Fruit fly (Drosophila melanogaster): Measurements from ENCODE around the gene gogo.

The gogo gene

dm6 chr3L:20316956-20317589, 22.1 kb upstream of the gogo start, which contains the start of gene Spn77Ba:
Gene Spn77Ba (plus strand): TSS chr3L:20317190.
- TF ChIP-seq net (GFP tag; optimal IDR thresholded peaks at IDR 0.05) (peak; percentile 57), Hr38 (GFP tag; optimal IDR thresholded peaks at IDR 0.05) (no peak), Lpt (GFP tag; optimal IDR thresholded peaks at IDR 0.05) (peak; percentile 8), Met (GFP tag; optimal IDR thresholded peaks at IDR 0.05) (peak; percentile 13), CG3919 (GFP tag; optimal IDR thresholded peaks at IDR 0.05) (peak; percentile 58), Blimp-1 (GFP tag; optimal IDR thresholded peaks at IDR 0.05) (no peak), Eip75B (GFP tag; optimal IDR thresholded peaks at IDR 0.05) (peak; percentile 27), CG6808 (GFP tag; optimal IDR thresholded peaks at IDR 0.05) (peak; percentile 44), CG9139 (GFP tag; optimal IDR thresholded peaks at IDR 0.05) (peak; percentile 49), CG1621 (tag; optimal IDR thresholded peaks at IDR 0.05) (peak; percentile 53), achi (GFP tag; optimal IDR thresholded peaks at IDR 0.05) (peak; percentile 20), CG7368 (GFP tag; optimal IDR thresholded peaks at IDR 0.05) (peak; percentile 42), Eip78C (GFP tag) (peak; percentile 78), ss (GFP tag; optimal IDR thresholded peaks at IDR 0.05) (peak; percentile 62 to 71), CG6163 (GFP tag; IDR thresholded peaks at IDR 0.05) (peak; percentile 68; the same call in 2 of the 3 replicates), Sox102F (GFP tag; optimal IDR thresholded peaks at IDR 0.05) (peak; percentile 23), Ets96B (tag; optimal IDR thresholded peaks at IDR 0.05) (no peak), CG11902 (GFP tag; optimal IDR thresholded peaks at IDR 0.05) (no peak), Sox14 (GFP tag; optimal IDR thresholded peaks at IDR 0.05) (peak; percentile 42), CG6854 (GFP tag; optimal IDR thresholded peaks at IDR 0.05) (peak; percentile 58), topi (GFP tag; optimal IDR thresholded peaks at IDR 0.05) (no peak), CG8632 (GFP tag; optimal IDR thresholded peaks at IDR 0.05) (peak; percentile 11), svp (GFP tag) (peak; percentile 89), vri (GFP tag; optimal IDR thresholded peaks at IDR 0.05) (peak; percentile 77), dsx (GFP tag; optimal IDR thresholded peaks at IDR 0.05; ENCODE audit: poor library complexity, severe bottlenecking) (peak; percentile 57)

dm6 chr3L:20313469-20313868, 18.5 kb upstream of the gogo start, which contains the start of gene alphaSnap:
Gene alphaSnap (plus strand): TSS chr3L:20313632.
- TF ChIP-seq Sox102F (GFP tag; optimal IDR thresholded peaks at IDR 0.05) (no peak), Ets21C (GFP tag; optimal IDR thresholded peaks at IDR 0.05) (no peak), cyc (GFP tag; optimal IDR thresholded peaks at IDR 0.05) (peak; percentile 11), CG11902 (GFP tag; optimal IDR thresholded peaks at IDR 0.05) (no peak), topi (GFP tag; optimal IDR thresholded peaks at IDR 0.05) (peak; percentile 35), CG1621 (tag; optimal IDR thresholded peaks at IDR 0.05) (peak; percentile 26), dac (GFP tag; optimal IDR thresholded peaks at IDR 0.05) (no peak), CG31627 (GFP tag; optimal IDR thresholded peaks at IDR 0.05) (peak; percentile 29), CG8319 (GFP tag; optimal IDR thresholded peaks at IDR 0.05) (no peak), CG8119 (GFP tag; IDR thresholded peaks at IDR 0.05) (no peak), Eip93F (GFP tag; optimal IDR thresholded peaks at IDR 0.05) (no peak), fkh (GFP tag; optimal IDR thresholded peaks at IDR 0.05) (peak; percentile 56), Eip78C (GFP tag) (peak; percentile 83), Sox14 (GFP tag; optimal IDR thresholded peaks at IDR 0.05) (peak; percentile 46), Hr39 (GFP tag; optimal IDR thresholded peaks at IDR 0.05) (no peak), dsx (GFP tag; optimal IDR thresholded peaks at IDR 0.05; ENCODE audit: poor library complexity, severe bottlenecking) (peak; percentile 19), ss (GFP tag; optimal IDR thresholded peaks at IDR 0.05) (peak in 1 of 2 experiments; percentile 5), net (GFP tag; optimal IDR thresholded peaks at IDR 0.05) (no peak), vri (GFP tag; optimal IDR thresholded peaks at IDR 0.05) (no peak), CG11294 (GFP tag; IDR thresholded peaks at IDR 0.05) (no peak), CG3032 (tag; optimal IDR thresholded peaks at IDR 0.05) (peak; percentile 14), svp (GFP tag) (no peak), CG4318 (GFP tag; optimal IDR thresholded peaks at IDR 0.05) (no peak), Ets96B (tag; optimal IDR thresholded peaks at IDR 0.05) (no peak), esn (GFP tag; optimal IDR thresholded peaks at IDR 0.05) (peak; percentile 51), pdm3 (GFP tag; optimal IDR thresholded peaks at IDR 0.05) (no peak), CG6276 (GFP tag; optimal IDR thresholded peaks at IDR 0.05) (no peak)
